Worm (Caenorhabditis elegans): ENCODE results near the gene srt-14.

DNA sequence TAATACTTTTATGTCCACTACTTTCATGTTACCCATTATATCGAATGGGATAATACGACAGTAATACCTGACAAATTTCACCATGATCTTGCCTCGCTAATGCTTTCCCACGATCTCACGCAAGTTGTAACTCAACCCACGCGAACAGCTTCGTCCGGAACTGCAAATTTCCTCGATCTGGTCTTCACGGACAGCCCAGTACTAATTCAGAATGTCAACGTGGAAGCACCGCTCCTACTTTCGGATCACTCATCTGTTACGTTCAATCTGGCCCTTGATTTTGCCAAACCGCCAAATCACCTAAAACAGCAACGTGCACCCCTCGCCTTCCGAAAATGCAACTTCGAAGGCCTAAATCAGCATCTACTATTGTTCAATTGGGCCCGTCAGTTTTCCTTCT lies 17.0 kb upstream of the srt-14 start:
- TF ChIP-seq nhr-25 (tag; optimal IDR thresholded peaks at IDR 0.05; ENCODE audit: borderline replicate concordance, insufficient read depth), result no peak
- no peak for TF ChIP-seq madf-9 (GFP tag; conservative IDR thresholded peaks at IDR 0.05)
- no peak for TF ChIP-seq nhr-48 (tag; optimal IDR thresholded peaks at IDR 0.05)
- TF ChIP-seq pha-4 (GFP tag; IDR thresholded peaks at IDR 0.05), result no peak
- no peak for TF ChIP-seq pha-4 (tag; optimal IDR thresholded peaks at IDR 0.05)
- TF ChIP-seq egl-27 (tag; optimal IDR thresholded peaks at IDR 0.05), result no peak
